Worm (Caenorhabditis elegans) whole organism, L4 larva: Measurements from ENCODE around the gene alkb-8.

Experiments
- D1046.2 ChIP-seq: fragments of 200-800 bp; sonication (Bioruptor generic); IDR thresholded peaks from 2 replicates; pipeline ENCODE4 v1.3.6; 2022; ENCODE audit warnings: missing genetic modification characterization, missing compliant biosample characterization
- R02D3.7 ChIP-seq: fragments of 150-350 bp; sonication (generic microtip); optimal IDR thresholded peaks from 3 replicates; lab custom pipeline; 2014; ENCODE audit warnings: missing biosample characterization, missing genetic modification characterization
- Y48G9A.11 ChIP-seq: fragments of 200-800 bp; sonication (Bioruptor generic); IDR thresholded peaks from 2 replicates; pipeline ENCODE4 v1.3.6; 2022; ENCODE audit warnings: missing genetic modification reagents, missing genetic modification characterization, missing compliant biosample characterization
- Y75B8A.6 ChIP-seq: fragments of 200-800 bp; sonication (Bioruptor generic); IDR thresholded peaks from 2 replicates; pipeline ENCODE4 v1.3.6; 2022; ENCODE audit warnings: missing genetic modification reagents, missing genetic modification characterization, missing compliant biosample characterization
- ZK337.2 ChIP-seq: fragments of 200-800 bp; sonication (Bioruptor generic); IDR thresholded peaks from 2 replicates; pipeline ENCODE4 v1.3.6; 2022; ENCODE audit warnings: missing genetic modification reagents, missing genetic modification characterization, missing compliant biosample characterization
- aha-1 ChIP-seq: fragments of 150-350 bp; peaks from one replicate; lab custom pipeline; 2014; ENCODE audit warnings: missing biosample characterization, missing genetic modification characterization
- ama-1 ChIP-seq: fragments of 150-350 bp; optimal IDR thresholded peaks from 2 replicates; lab custom pipeline; 2014; ENCODE audit warnings: inconsistent platforms, mixed read lengths
- attf-4 ChIP-seq: sonication (generic microtip); optimal IDR thresholded peaks from 3 replicates; lab custom pipeline; 2017; ENCODE audit warnings: missing biosample characterization, missing genetic modification characterization
- ceh-28 ChIP-seq: fragments of 150-350 bp; optimal IDR thresholded peaks from 2 replicates; lab custom pipeline; 2014; ENCODE audit warnings: missing biosample characterization, missing genetic modification reagents, missing genetic modification characterization
- ceh-32 ChIP-seq: sonication (generic microtip); optimal IDR thresholded peaks from 2 replicates; lab custom pipeline; 2016; ENCODE audit warnings: mild to moderate bottlenecking, missing genetic modification characterization, missing compliant biosample characterization; ENCODE audit not compliant: poor library complexity
- ceh-44 ChIP-seq: fragments of 200-800 bp; sonication (Bioruptor generic); IDR thresholded peaks from 2 replicates; pipeline ENCODE4 v1.3.6; 2022; ENCODE audit warnings: missing genetic modification reagents, missing genetic modification characterization, missing compliant biosample characterization
- ceh-62 ChIP-seq: sonication (generic microtip); optimal IDR thresholded peaks from 2 replicates; lab custom pipeline; 2017; ENCODE audit warnings: missing biosample characterization, missing genetic modification characterization
- ces-1 ChIP-seq: fragments of 150-350 bp; sonication (generic microtip); optimal IDR thresholded peaks from 4 replicates; lab custom pipeline; 2014; ENCODE audit warnings: missing biosample characterization, missing genetic modification reagents, missing genetic modification characterization
- daf-16 ChIP-seq, 3 experiments: sonication (generic microtip); optimal IDR thresholded peaks; 2 replicates each; lab custom pipeline; 2016 to 2017; ENCODE audit warnings: missing genetic modification characterization in 3 of 3, missing genetic modification reagents in 3 of 3, mild to moderate bottlenecking in 2 of 3, missing compliant biosample characterization in 2 of 3, missing biosample characterization in 1 of 3, moderate library complexity in 1 of 3
- duxl-1 ChIP-seq: sonication (generic microtip); optimal IDR thresholded peaks from 2 replicates; lab custom pipeline; 2016; ENCODE audit warnings: mild to moderate bottlenecking, missing genetic modification characterization, moderate library complexity, missing compliant biosample characterization; ENCODE audit not compliant: poor library complexity
- dve-1 ChIP-seq: sonication (generic microtip); optimal IDR thresholded peaks from 2 replicates; lab custom pipeline; 2017; ENCODE audit warnings: antibody characterized with exemption, mild to moderate bottlenecking, missing genetic modification characterization, missing compliant biosample characterization; ENCODE audit not compliant: insufficient read depth
- egl-27 ChIP-seq: sonication (generic microtip); optimal IDR thresholded peaks from 3 replicates; lab custom pipeline; 2017; ENCODE audit warnings: missing biosample characterization, missing genetic modification reagents, missing genetic modification characterization
- fos-1 ChIP-seq: fragments of 150-350 bp; optimal IDR thresholded peaks from 2 replicates; lab custom pipeline; 2014; ENCODE audit warnings: missing biosample characterization, missing genetic modification characterization
- hif-1 ChIP-seq, 2 experiments: sonication (generic microtip); optimal IDR thresholded peaks; 2 replicates each; lab custom pipeline; 2016 to 2017; ENCODE audit warnings: missing compliant biosample characterization in 2 of 2, missing genetic modification characterization in 2 of 2, missing genetic modification reagents in 2 of 2, missing genotype in 2 of 2, mild to moderate bottlenecking in 1 of 2
- lin-13 ChIP-seq: fragments of 150-350 bp; optimal IDR thresholded peaks from 2 replicates; lab custom pipeline; 2014; ENCODE audit warnings: missing biosample characterization, missing genetic modification reagents, missing genetic modification characterization
- lin-29 ChIP-seq: fragments of 200-800 bp; sonication (Bioruptor generic); IDR thresholded peaks from 2 replicates; pipeline ENCODE4 v1.3.6; 2022; ENCODE audit warnings: missing genetic modification reagents, missing genetic modification characterization, missing compliant biosample characterization
- lin-38 ChIP-seq: fragments of 200-800 bp; sonication (Bioruptor generic); IDR thresholded peaks from 2 replicates; pipeline ENCODE4 v1.3.6; 2022; ENCODE audit warnings: missing genetic modification reagents, missing genetic modification characterization, missing compliant biosample characterization
- lin-39 ChIP-seq: fragments of 150-350 bp; optimal IDR thresholded peaks from 2 replicates; lab custom pipeline; 2014; ENCODE audit warnings: missing biosample characterization, missing genetic modification reagents, missing genetic modification characterization
- lir-3 ChIP-seq: sonication (generic microtip); optimal IDR thresholded peaks from 2 replicates; lab custom pipeline; 2016; ENCODE audit warnings: mild to moderate bottlenecking, missing genetic modification characterization, missing compliant biosample characterization
- lsy-2 ChIP-seq, 2 experiments: fragments of 150-350 bp in 1 of 2; sonication (generic microtip) in 1 of 2; optimal IDR thresholded peaks; 2 replicates each; lab custom pipeline; 2014 to 2017; ENCODE audit warnings: missing biosample characterization in 2 of 2, missing genetic modification characterization in 2 of 2
- mdt-29 ChIP-seq: fragments of 200-800 bp; sonication (Bioruptor generic); IDR thresholded peaks from 2 replicates; pipeline ENCODE4 v1.3.6; 2022; ENCODE audit warnings: missing genetic modification reagents, missing genetic modification characterization, missing compliant biosample characterization
- mes-2 ChIP-seq: sonication (generic microtip); optimal IDR thresholded peaks from 2 replicates; lab custom pipeline; 2016; ENCODE audit warnings: missing genotype, mild to moderate bottlenecking, missing genetic modification characterization, missing compliant biosample characterization; ENCODE audit not compliant: poor library complexity, severe bottlenecking
- mxl-2 ChIP-seq: fragments of 200-800 bp; sonication (Bioruptor generic); conservative IDR thresholded peaks from 2 replicates; pipeline ENCODE4 v1.3.6; 2022; ENCODE audit warnings: missing genetic modification reagents, missing genetic modification characterization, missing compliant biosample characterization
- nhr-102 ChIP-seq: sonication (generic microtip); optimal IDR thresholded peaks from 2 replicates; lab custom pipeline; 2016; ENCODE audit warnings: mild to moderate bottlenecking, missing genetic modification characterization, moderate library complexity, missing compliant biosample characterization
- nhr-111 ChIP-seq: fragments of 200-800 bp; sonication (Bioruptor generic); optimal IDR thresholded peaks from 2 replicates; lab custom pipeline; 2018; ENCODE audit warnings: mild to moderate bottlenecking, missing genetic modification characterization, missing compliant biosample characterization
- nhr-28 ChIP-seq: fragments of 150-350 bp; optimal IDR thresholded peaks from 2 replicates; lab custom pipeline; 2014; ENCODE audit warnings: missing biosample characterization, missing genetic modification characterization
- php-3 ChIP-seq: fragments of 200-800 bp; sonication (Bioruptor generic); IDR thresholded peaks from 2 replicates; pipeline ENCODE4 v1.3.6; 2022; ENCODE audit warnings: missing genetic modification reagents, missing genetic modification characterization, missing compliant biosample characterization
- rbr-2 ChIP-seq: sonication (generic microtip); optimal IDR thresholded peaks from 2 replicates; lab custom pipeline; 2016; ENCODE audit warnings: missing genotype, missing genetic modification characterization, missing compliant biosample characterization
- set-16 ChIP-seq: fragments of 200-800 bp; sonication (Bioruptor generic); IDR thresholded peaks from 2 replicates; pipeline ENCODE4 v1.3.6; 2022; ENCODE audit warnings: missing genetic modification reagents, missing genetic modification characterization, missing compliant biosample characterization
- spr-3 ChIP-seq: fragments of 200-800 bp; sonication (Bioruptor generic); optimal IDR thresholded peaks from 2 replicates; lab custom pipeline; 2018; ENCODE audit warnings: mild to moderate bottlenecking, missing genetic modification characterization, missing compliant biosample characterization
- unc-130 ChIP-seq: sonication (generic microtip); optimal IDR thresholded peaks from 2 replicates; lab custom pipeline; 2016; ENCODE audit warnings: missing genetic modification reagents, missing genetic modification characterization, missing compliant biosample characterization
- zfp-2 ChIP-seq: sonication (generic microtip); optimal IDR thresholded peaks from 2 replicates; lab custom pipeline; 2016; ENCODE audit warnings: mild to moderate bottlenecking, missing genetic modification characterization, missing compliant biosample characterization
- zip-11 ChIP-seq: fragments of 200-800 bp; sonication (Bioruptor generic); IDR thresholded peaks from 2 replicates; pipeline ENCODE4 v1.3.6; 2022; ENCODE audit warnings: missing genetic modification characterization, missing compliant biosample characterization
- zip-2 ChIP-seq: fragments of 150-350 bp; optimal IDR thresholded peaks from 2 replicates; lab custom pipeline; 2014; ENCODE audit warnings: missing biosample characterization, missing genetic modification characterization
- ztf-7 ChIP-seq: fragments of 150-350 bp; optimal IDR thresholded peaks from 2 replicates; lab custom pipeline; 2014; ENCODE audit warnings: missing biosample characterization, missing genetic modification characterization

Gene alkb-8

DNA sequence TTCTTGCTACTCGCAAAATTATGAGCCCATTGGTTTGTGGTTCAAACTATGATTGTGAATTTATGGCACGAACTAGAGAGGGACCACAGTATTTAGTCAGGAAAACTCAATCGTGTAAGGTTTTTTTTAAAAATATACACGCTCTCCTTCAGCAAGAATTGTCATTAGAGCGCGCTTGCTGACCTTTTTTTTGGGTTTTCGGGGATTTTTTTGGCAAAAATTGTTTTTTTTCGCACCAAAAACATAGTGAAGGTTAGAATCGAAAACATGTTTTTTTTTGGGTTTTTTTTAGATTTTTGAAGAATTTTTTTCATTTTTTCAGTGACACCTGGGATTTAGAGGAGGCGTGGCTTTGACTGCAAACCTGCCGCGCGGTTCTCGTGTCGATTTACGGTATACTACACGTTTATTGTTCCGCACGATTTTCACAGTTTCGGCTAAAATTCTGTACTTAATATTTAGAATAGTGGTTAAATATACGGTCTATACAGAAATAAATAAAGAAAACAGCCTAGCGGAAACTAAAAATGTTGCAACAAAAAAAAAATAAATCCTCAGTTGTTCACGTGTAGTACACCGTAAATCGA, 7.0 kb downstream of the alkb-8 start:
- TF ChIP-seq ceh-32, result no peak
- no peak for TF ChIP-seq ceh-62
- no peak for TF ChIP-seq mxl-2
- peak; percentile 63 for TF ChIP-seq lin-38 (GFP tag; lab: Robert Waterston, UW)
- TF ChIP-seq aha-1 (tag; lab: Kevin White, UChicago), result no peak
- no peak for TF ChIP-seq ceh-44 (GFP tag; lab: Robert Waterston, UW)
- peak; percentile 45 for TF ChIP-seq R02D3.7
- no peak for TF ChIP-seq dve-1 (tag; lab: Kevin White, UChicago)
- TF ChIP-seq php-3 (GFP tag; lab: Robert Waterston, UW), result no peak
- TF ChIP-seq lsy-2 (tag; optimal IDR thresholded peaks at IDR 0.05; lab: Kevin White, UChicago), result no peak
- no peak for TF ChIP-seq zfp-2 (tag; lab: Kevin White, UChicago)
- TF ChIP-seq mes-2 (tag; lab: Kevin White, UChicago), result no peak

DNA sequence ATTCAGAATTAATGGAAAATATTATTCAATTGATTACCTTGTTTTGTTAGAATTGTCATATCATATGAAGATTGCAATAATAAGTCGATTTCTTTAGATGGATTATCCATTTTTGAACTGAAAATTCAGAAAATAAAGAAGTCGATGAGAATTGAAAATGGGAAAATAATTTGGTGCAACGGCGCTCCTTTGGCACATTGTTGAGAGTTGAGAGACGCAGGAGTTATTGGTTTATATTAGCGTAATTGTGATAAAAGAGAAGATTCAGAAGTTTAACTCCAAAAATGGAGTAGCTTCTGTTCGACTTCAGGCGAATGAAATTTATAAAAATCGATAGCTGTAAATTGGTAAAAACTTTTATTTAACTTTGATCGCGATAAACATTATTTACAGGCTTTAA, 10.4 kb downstream of the alkb-8 start, which contains the start of gene C14B1.8:
TSS of gene C14B1.8 (minus strand) at position 117 of the 400 bp plus-strand sequence.
- TF ChIP-seq lin-29 (GFP tag; lab: Robert Waterston, UW) (no peak), zip-11 (GFP tag; lab: Robert Waterston, UW) (no peak), Y75B8A.6 (GFP tag; lab: Robert Waterston, UW) (no peak), lin-38 (GFP tag; lab: Robert Waterston, UW) (peak; percentile 75), ceh-28 (tag; lab: Kevin White, UChicago) (no peak), ces-1 (no peak), daf-16 (GFP tag; optimal IDR thresholded peaks at IDR 0.05; lab: Kevin White, UChicago) (no peak), daf-16 (tag; optimal IDR thresholded peaks at IDR 0.05; lab: Kevin White, UChicago) (no peak), ZK337.2 (GFP tag; lab: Robert Waterston, UW) (no peak), lin-39 (tag; lab: Kevin White, UChicago) (no peak), ceh-32 (no peak), ztf-7 (tag; lab: Kevin White, UChicago) (no peak), nhr-102 (tag; lab: Kevin White, UChicago) (no peak), egl-27 (no peak), mes-2 (tag; lab: Kevin White, UChicago) (peak; percentile 68), duxl-1 (no peak), R02D3.7 (no peak), nhr-111 (GFP tag; lab: Kevin White, UChicago) (no peak), Y48G9A.11 (no peak), nhr-28 (tag; lab: Kevin White, UChicago) (no peak), unc-130 (peak; percentile 55), fos-1 (tag; lab: Kevin White, UChicago) (no peak), lin-13 (GFP tag; lab: Kevin White, UChicago) (no peak), ama-1 (lab: Kevin White, UChicago) (peak; percentile 14), lsy-2 (tag; optimal IDR thresholded peaks at IDR 0.05; lab: Kevin White, UChicago) (no peak), D1046.2 (GFP tag; lab: Robert Waterston, UW) (no peak), hif-1 (tag; optimal IDR thresholded peaks at IDR 0.05; lab: Kevin White, UChicago) (no peak), attf-4 (no peak), mdt-29 (GFP tag; lab: Robert Waterston, UW) (no peak), rbr-2 (tag; lab: Kevin White, UChicago) (no peak), lir-3 (tag; lab: Kevin White, UChicago) (no peak), set-16 (GFP tag; lab: Robert Waterston, UW) (no peak), spr-3 (no peak), zip-2 (tag; lab: Kevin White, UChicago) (no peak)
